Worm (Caenorhabditis elegans) whole organism, L3 larva: ENCODE results near the gene clec-126.

Experiments
- elt-1 ChIP-seq: fragments of 150-350 bp; optimal IDR thresholded peaks from 2 replicates; lab custom pipeline; 2014; ENCODE audit warnings: missing biosample characterization, missing genetic modification characterization
- elt-3 ChIP-seq, 3 experiments: fragments of 150-350 bp in 1 of 3; sonication (generic microtip) in 2 of 3; optimal IDR thresholded peaks; 2 replicates in 2 of 3; 4 replicates in 1 of 3; lab custom pipeline; 2014 to 2017; ENCODE audit warnings: missing biosample characterization in 3 of 3, missing genetic modification characterization in 3 of 3
- lin-15B ChIP-seq: fragments of 150-350 bp; optimal IDR thresholded peaks from 2 replicates; lab custom pipeline; 2014; ENCODE audit warnings: missing biosample characterization, missing genetic modification characterization
- snpc-4 ChIP-seq: fragments of 150-350 bp; optimal IDR thresholded peaks from 2 replicates; lab custom pipeline; 2014; ENCODE audit warnings: missing biosample characterization, missing genetic modification characterization

DNA sequence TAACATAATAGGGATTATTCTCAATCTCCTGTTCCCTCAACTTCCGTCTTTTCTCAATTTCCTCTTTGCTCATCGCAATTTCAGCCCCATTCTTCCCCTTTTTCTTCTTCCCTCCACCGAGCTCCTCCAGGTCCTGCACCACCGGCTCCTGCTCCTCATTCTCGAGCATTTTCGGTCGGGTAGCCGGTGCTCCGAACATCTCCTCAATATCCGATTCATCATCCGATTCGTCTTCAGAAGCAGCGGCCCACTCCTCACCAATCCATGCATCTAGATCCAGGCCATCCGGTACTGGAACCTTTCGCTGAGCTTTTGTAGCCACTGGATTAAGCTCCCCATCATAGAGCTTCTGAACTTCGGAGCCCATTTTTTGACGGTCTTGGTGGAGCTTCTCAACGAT, 20.9 kb downstream of the clec-126 start:
- no peak for TF ChIP-seq elt-1 (tag; lab: Kevin White, UChicago)
- TF ChIP-seq elt-3 (tag; optimal IDR thresholded peaks at IDR 0.05; lab: Kevin White, UChicago): no peak
- TF ChIP-seq snpc-4 (tag; lab: Kevin White, UChicago): no peak
- TF ChIP-seq lin-15B (tag; lab: Kevin White, UChicago): no peak
